Fruit fly (Drosophila melanogaster) whole organism, embryonic: ENCODE data around the gene dpr2.

Source experiments
- Aef1 ChIP-seq: fragments of 200-800 bp; sonication (Bioruptor generic); IDR thresholded peaks from 3 replicates; pipeline ENCODE4 v1.3.6; 2022; ENCODE audit warnings: missing biosample characterization, missing genetic modification characterization
- Atf3 ChIP-seq: fragments of 200-800 bp; sonication (Bioruptor generic); optimal IDR thresholded peaks from 3 replicates; lab custom pipeline; 2016; ENCODE audit warnings: missing biosample characterization, missing genetic modification characterization
- BtbVII ChIP-seq: fragments of 200-800 bp; sonication (Bioruptor generic); optimal IDR thresholded peaks from 3 replicates; lab custom pipeline; 2017; ENCODE audit warnings: missing biosample characterization, mild to moderate bottlenecking, missing genetic modification characterization
- CG10366 ChIP-seq: fragments of 200-800 bp; sonication (Bioruptor generic); IDR thresholded peaks from 2 replicates; pipeline ENCODE4 v1.3.6; 2022; ENCODE audit warnings: missing biosample characterization, missing genetic modification characterization
- CG10959 ChIP-seq: fragments of 200-800 bp; sonication (Bioruptor generic); IDR thresholded peaks from 2 replicates; pipeline ENCODE4 v1.3.6; 2022; ENCODE audit warnings: missing biosample characterization, missing genetic modification characterization
- CG10979 ChIP-seq: fragments of 200-800 bp; sonication (Bioruptor generic); optimal IDR thresholded peaks from 2 replicates; lab custom pipeline; 2018; ENCODE audit warnings: missing biosample characterization, mild to moderate bottlenecking, missing genetic modification characterization, moderate library complexity
- CG11504 ChIP-seq: fragments of 200-800 bp; sonication (Bioruptor generic); optimal IDR thresholded peaks from 3 replicates; lab custom pipeline; 2019; ENCODE audit warnings: missing biosample characterization, mild to moderate bottlenecking, missing genetic modification characterization, moderate library complexity
- CG14710 ChIP-seq: fragments of 200-800 bp; sonication (Bioruptor generic); optimal IDR thresholded peaks from 3 replicates; lab custom pipeline; 2019; ENCODE audit warnings: missing biosample characterization, mild to moderate bottlenecking, missing genetic modification characterization, moderate library complexity
- CG14965 ChIP-seq: fragments of 200-800 bp; sonication (Bioruptor generic); optimal IDR thresholded peaks from 2 replicates; lab custom pipeline; 2016; ENCODE audit warnings: missing biosample characterization, missing genetic modification characterization, borderline replicate concordance
- CG15479 ChIP-seq: fragments of 200-800 bp; sonication (Bioruptor generic); optimal IDR thresholded peaks from 3 replicates; lab custom pipeline; 2019; ENCODE audit warnings: missing biosample characterization, mild to moderate bottlenecking, missing genetic modification characterization, moderate library complexity
- CG16813 ChIP-seq: fragments of 200-800 bp; sonication (Bioruptor generic); IDR thresholded peaks from 3 replicates; pipeline ENCODE4 v1.3.6; 2022; ENCODE audit warnings: missing biosample characterization, missing genetic modification characterization; ENCODE audit not compliant: partially characterized antibody
- CG17385 ChIP-seq: fragments of 200-800 bp; sonication (Bioruptor generic); optimal IDR thresholded peaks from 3 replicates; lab custom pipeline; 2018; ENCODE audit warnings: missing biosample characterization, mild to moderate bottlenecking, missing genetic modification characterization
- CG17612 ChIP-seq: fragments of 200-800 bp; sonication (Bioruptor generic); IDR thresholded peaks from 2 replicates; pipeline ENCODE4 v1.3.6; 2022; ENCODE audit warnings: missing biosample characterization, missing genetic modification characterization
- CG18764 ChIP-seq: fragments of 200-800 bp; sonication (Bioruptor generic); optimal IDR thresholded peaks from 3 replicates; lab custom pipeline; 2016; ENCODE audit warnings: missing biosample characterization, missing genetic modification characterization
- CG30431 ChIP-seq: fragments of 200-800 bp; sonication (Bioruptor generic); optimal IDR thresholded peaks from 2 replicates; lab custom pipeline; 2017; ENCODE audit warnings: missing biosample characterization, missing genetic modification characterization
- CG31224 ChIP-seq: fragments of 200-800 bp; sonication (Bioruptor generic); IDR thresholded peaks from 2 replicates; pipeline ENCODE4 v1.3.6; 2022; ENCODE audit warnings: missing biosample characterization, missing genetic modification characterization
- CG33213 ChIP-seq: fragments of 200-800 bp; sonication (Bioruptor generic); optimal IDR thresholded peaks from 3 replicates; lab custom pipeline; 2016; ENCODE audit warnings: missing biosample characterization, missing genetic modification characterization
- CG42726 ChIP-seq: fragments of 200-800 bp; sonication (Bioruptor generic); IDR thresholded peaks from 2 replicates; pipeline ENCODE4 v1.3.6; 2022; ENCODE audit warnings: missing biosample characterization, missing genetic modification characterization; ENCODE audit not compliant: partially characterized antibody
- CG4282 ChIP-seq: fragments of 200-800 bp; sonication (Bioruptor generic); optimal IDR thresholded peaks from 2 replicates; lab custom pipeline; 2016; ENCODE audit warnings: missing biosample characterization, missing genetic modification characterization
- CG4854 ChIP-seq: fragments of 200-800 bp; sonication (Bioruptor generic); optimal IDR thresholded peaks from 2 replicates; lab custom pipeline; 2016; ENCODE audit warnings: missing biosample characterization, missing genetic modification characterization, inconsistent platforms
- CG7786 ChIP-seq: fragments of 200-800 bp; sonication (Bioruptor generic); optimal IDR thresholded peaks from 2 replicates; lab custom pipeline; 2016; ENCODE audit warnings: missing biosample characterization, missing genetic modification characterization
- CG8089 ChIP-seq: fragments of 200-800 bp; sonication (Bioruptor generic); optimal IDR thresholded peaks from 3 replicates; lab custom pipeline; 2016; ENCODE audit warnings: missing biosample characterization, missing genetic modification characterization
- CG8388 ChIP-seq: fragments of 200-800 bp; sonication (Bioruptor generic); optimal IDR thresholded peaks from 2 replicates; lab custom pipeline; 2019; ENCODE audit warnings: missing biosample characterization, mild to moderate bottlenecking, missing genetic modification characterization, moderate library complexity
- CG9437 ChIP-seq: fragments of 200-800 bp; sonication (Bioruptor generic); optimal IDR thresholded peaks from 2 replicates; lab custom pipeline; 2018; ENCODE audit warnings: missing biosample characterization, mild to moderate bottlenecking, missing genetic modification characterization
- CG9727 ChIP-seq: fragments of 200-800 bp; sonication (Bioruptor generic); optimal IDR thresholded peaks from 3 replicates; lab custom pipeline; 2017; ENCODE audit warnings: missing biosample characterization, mild to moderate bottlenecking, missing genetic modification characterization
- CoRest ChIP-seq: fragments of 200-800 bp; sonication (Bioruptor generic); optimal IDR thresholded peaks from 3 replicates; lab custom pipeline; 2018; ENCODE audit warnings: missing biosample characterization, mild to moderate bottlenecking, missing genetic modification characterization, moderate library complexity
- GATAe ChIP-seq: fragments of 200-800 bp; sonication (Bioruptor generic); conservative IDR thresholded peaks from 2 replicates; pipeline ENCODE4 v1.3.6; 2022; ENCODE audit warnings: missing biosample characterization, missing genetic modification characterization
- Jarid2 ChIP-seq: fragments of 200-800 bp; sonication (Bioruptor generic); optimal IDR thresholded peaks from 3 replicates; lab custom pipeline; 2017; ENCODE audit warnings: mild to moderate bottlenecking, missing biosample characterization, missing genetic modification reagents, missing genetic modification characterization
- MTF-1 ChIP-seq: fragments of 200-800 bp; sonication (Bioruptor generic); optimal IDR thresholded peaks from 2 replicates; lab custom pipeline; 2018; ENCODE audit warnings: missing biosample characterization, mild to moderate bottlenecking, missing genetic modification characterization, borderline replicate concordance
- Opbp ChIP-seq: fragments of 200-800 bp; sonication (Bioruptor generic); IDR thresholded peaks from 3 replicates; pipeline ENCODE4 v1.3.6; 2022; ENCODE audit warnings: missing biosample characterization, missing genetic modification characterization; ENCODE audit not compliant: partially characterized antibody
- PHDP ChIP-seq: fragments of 200-800 bp; sonication (Bioruptor generic); optimal IDR thresholded peaks from 3 replicates; lab custom pipeline; 2018; ENCODE audit warnings: missing biosample characterization, mild to moderate bottlenecking, missing genetic modification characterization, moderate library complexity
- Ptx1 ChIP-seq: fragments of 200-800 bp; sonication (Bioruptor generic); IDR thresholded peaks from 2 replicates; pipeline ENCODE4 v1.3.6; 2022; ENCODE audit warnings: missing biosample characterization, missing genetic modification characterization
- Side ChIP-seq: fragments of 200-800 bp; sonication (Bioruptor generic); optimal IDR thresholded peaks from 2 replicates; lab custom pipeline; 2016; ENCODE audit warnings: missing biosample characterization, missing genetic modification characterization
- ac ChIP-seq: fragments of 200-800 bp; sonication (Bioruptor generic); optimal IDR thresholded peaks from 3 replicates; lab custom pipeline; 2017; ENCODE audit warnings: missing biosample characterization, mild to moderate bottlenecking, missing genetic modification characterization
- btn ChIP-seq: fragments of 200-800 bp; sonication (Bioruptor generic); optimal IDR thresholded peaks from 2 replicates; lab custom pipeline; 2016; ENCODE audit warnings: missing biosample characterization, missing genetic modification characterization
- crc ChIP-seq: fragments of 200-800 bp; sonication (Bioruptor generic); optimal IDR thresholded peaks from 2 replicates; lab custom pipeline; 2016; ENCODE audit warnings: missing biosample characterization, missing genetic modification characterization
- dimm ChIP-seq: fragments of 200-800 bp; sonication (Bioruptor generic); IDR thresholded peaks from 2 replicates; pipeline ENCODE4 v1.3.6; 2022; ENCODE audit warnings: missing biosample characterization, missing genetic modification characterization
- fd96Cb ChIP-seq: fragments of 200-800 bp; sonication (Bioruptor generic); optimal IDR thresholded peaks from 2 replicates; lab custom pipeline; 2018; ENCODE audit warnings: missing biosample characterization, mild to moderate bottlenecking, missing genetic modification characterization, moderate library complexity
- fu2 ChIP-seq: fragments of 200-800 bp; sonication (Bioruptor generic); optimal IDR thresholded peaks from 2 replicates; lab custom pipeline; 2016; ENCODE audit warnings: missing biosample characterization, missing genetic modification characterization
- gce ChIP-seq: fragments of 200-800 bp; sonication (Bioruptor generic); IDR thresholded peaks from 3 replicates; pipeline ENCODE4 v1.3.6; 2022; ENCODE audit warnings: missing biosample characterization, missing genetic modification characterization
- gfzf ChIP-seq: fragments of 200-800 bp; sonication (Bioruptor generic); optimal IDR thresholded peaks from 2 replicates; lab custom pipeline; 2016; ENCODE audit warnings: missing biosample characterization, mild to moderate bottlenecking, missing genetic modification characterization, moderate library complexity
- ind ChIP-seq: fragments of 200-800 bp; sonication (Bioruptor generic); optimal IDR thresholded peaks from 3 replicates; lab custom pipeline; 2016; ENCODE audit warnings: missing biosample characterization, missing genetic modification characterization
- ken ChIP-seq: fragments of 200-800 bp; sonication (Bioruptor generic); IDR thresholded peaks from 3 replicates; pipeline ENCODE4 v1.3.6; 2022; ENCODE audit warnings: missing biosample characterization, missing genetic modification characterization
- odd ChIP-seq: fragments of 200-800 bp; sonication (Bioruptor generic); optimal IDR thresholded peaks from 2 replicates; lab custom pipeline; 2017; ENCODE audit warnings: missing biosample characterization, mild to moderate bottlenecking, missing genetic modification characterization
- row ChIP-seq: fragments of 200-800 bp; sonication (Bioruptor generic); IDR thresholded peaks from 3 replicates; pipeline ENCODE4 v1.3.6; 2022; ENCODE audit warnings: missing biosample characterization, missing genetic modification characterization
- sima ChIP-seq: fragments of 200-800 bp; sonication (Bioruptor generic); optimal IDR thresholded peaks from 2 replicates; lab custom pipeline; 2016; ENCODE audit warnings: missing biosample characterization, missing genetic modification characterization
- stc ChIP-seq: fragments of 200-800 bp; sonication (Bioruptor generic); IDR thresholded peaks from 2 replicates; pipeline ENCODE4 v1.3.6; 2022; ENCODE audit warnings: missing biosample characterization, missing genetic modification characterization
- trh ChIP-seq: fragments of 200-800 bp; sonication (Bioruptor generic); optimal IDR thresholded peaks from 2 replicates; lab custom pipeline; 2016; ENCODE audit warnings: missing biosample characterization, missing genetic modification characterization
- tx ChIP-seq: fragments of 200-800 bp; sonication (Bioruptor generic); optimal IDR thresholded peaks from 2 replicates; lab custom pipeline; 2016; ENCODE audit warnings: missing biosample characterization, missing genetic modification characterization

dpr2 gene

DNA sequence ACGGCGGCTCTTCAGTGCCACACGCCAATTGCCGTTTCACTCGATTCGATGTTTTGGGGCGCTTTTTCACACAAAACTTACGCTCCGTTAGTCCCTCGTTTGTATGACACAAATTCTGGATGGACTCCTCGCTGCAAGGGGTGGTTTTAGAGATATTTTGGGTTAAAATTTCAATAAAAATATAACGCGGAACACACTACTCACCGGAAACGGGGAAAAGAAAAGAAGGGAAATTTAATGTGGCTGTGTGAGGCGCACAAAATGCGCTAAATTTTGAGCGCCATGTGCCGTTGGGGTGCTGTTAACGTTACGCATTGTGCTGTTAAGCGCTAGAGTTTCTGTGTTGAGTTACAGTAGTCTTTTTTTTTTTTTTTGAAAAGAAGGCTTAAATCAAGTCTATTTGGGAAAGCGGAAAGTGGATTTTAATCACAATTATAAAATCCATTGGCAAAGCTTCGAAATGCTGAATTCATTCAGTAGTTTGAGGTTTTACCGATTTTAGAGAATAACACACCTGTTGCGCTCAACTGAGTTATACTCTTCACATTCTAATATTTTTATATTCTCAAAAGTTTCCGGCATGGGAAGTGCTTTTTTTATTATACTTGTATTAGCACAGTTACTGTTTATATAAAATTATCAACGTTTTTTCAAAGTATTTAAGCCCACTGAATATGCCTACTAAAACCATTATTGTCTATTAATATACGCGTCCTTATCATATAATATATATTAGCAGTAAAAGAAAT, 40.1 kb upstream of the dpr2 start, which contains the start of gene RpL9 (continued):
- TF ChIP-seq MTF-1 (GFP tag; lab: Kevin White, UChicago): peak; percentile 92
- no peak for TF ChIP-seq CG10366 (GFP tag; lab: Robert Waterston, UW)
- peak; percentile 34 for TF ChIP-seq CG18764 (GFP tag; lab: Kevin White, UChicago)
- TF ChIP-seq CG17612 (GFP tag; lab: Robert Waterston, UW): no peak
- no peak for TF ChIP-seq CoRest (tag; lab: Kevin White, UChicago)
- TF ChIP-seq CG33213 (GFP tag; lab: Kevin White, UChicago): peak; percentile 75
- no peak for TF ChIP-seq Aef1
- TF ChIP-seq ken (GFP tag; lab: Robert Waterston, UW): peak; percentile 76; the same call in 1 of the 3 replicates
- no peak for TF ChIP-seq fu2
- peak; percentile 42; the same call in 2 of the 3 replicates for TF ChIP-seq row (GFP tag; lab: Robert Waterston, UW)
- TF ChIP-seq Jarid2: no peak
- TF ChIP-seq CG17385 (GFP tag; lab: Kevin White, UChicago): peak; percentile 82
- TF ChIP-seq Opbp: no peak
- TF ChIP-seq CG7786: no peak
- TF ChIP-seq CG15479 (GFP tag; lab: Kevin White, UChicago): no peak
- no peak for TF ChIP-seq CG11504 (tag; lab: Kevin White, UChicago)
- TF ChIP-seq CG14710: peak; percentile 56
- TF ChIP-seq CG30431 (GFP tag; lab: Kevin White, UChicago): no peak
- TF ChIP-seq CG4854: peak; percentile 6
- TF ChIP-seq odd (GFP tag; lab: Kevin White, UChicago): peak; percentile 87
- no peak for TF ChIP-seq CG42726 (GFP tag; lab: Robert Waterston, UW)
- peak; percentile 72 for TF ChIP-seq gfzf (GFP tag; lab: Kevin White, UChicago)
- TF ChIP-seq CG31224: peak; percentile 49; the same call in 1 of the 2 replicates
- no peak for TF ChIP-seq CG4282 (GFP tag; lab: Kevin White, UChicago)
- TF ChIP-seq ind (GFP tag; lab: Kevin White, UChicago): peak; percentile 11
- TF ChIP-seq trh (GFP tag; lab: Kevin White, UChicago): peak; percentile 37
- peak; percentile 41 for TF ChIP-seq btn (GFP tag; lab: Kevin White, UChicago)
- TF ChIP-seq stc (GFP tag; lab: Robert Waterston, UW): peak; percentile 67
- no peak; the same call in 1 of the 2 replicates for TF ChIP-seq CG10959
- peak; percentile 9 for TF ChIP-seq sima (GFP tag; lab: Kevin White, UChicago)
- peak; percentile 60 for TF ChIP-seq CG8089 (GFP tag; lab: Kevin White, UChicago)
- peak; percentile 28 for TF ChIP-seq crc (GFP tag; lab: Kevin White, UChicago)
- peak; percentile 70 for TF ChIP-seq ac (GFP tag; lab: Kevin White, UChicago)
- TF ChIP-seq CG9437 (GFP tag; lab: Kevin White, UChicago): peak; percentile 69
- peak; percentile 90 for TF ChIP-seq BtbVII
- TF ChIP-seq Side (GFP tag; lab: Kevin White, UChicago): peak; percentile 82
- no peak for TF ChIP-seq dimm (GFP tag; lab: Robert Waterston, UW)
- TF ChIP-seq GATAe (GFP tag; lab: Robert Waterston, UW): no peak
- TF ChIP-seq CG14965 (GFP tag; lab: Kevin White, UChicago): no peak
- no peak for TF ChIP-seq CG16813
- no peak for TF ChIP-seq Ptx1
- TF ChIP-seq Atf3 (GFP tag; lab: Kevin White, UChicago): peak; percentile 15
- TF ChIP-seq tx: no peak
- TF ChIP-seq CG9727 (GFP tag; lab: Kevin White, UChicago): peak; percentile 82
- TF ChIP-seq CG8388: peak; percentile 65
- peak; percentile 49 for TF ChIP-seq CG10979 (tag; lab: Kevin White, UChicago)
- peak; percentile 81; the same call in 2 of the 3 replicates for TF ChIP-seq gce (GFP tag; lab: Robert Waterston, UW)
- TF ChIP-seq PHDP (tag; lab: Kevin White, UChicago): peak; percentile 82
- TF ChIP-seq fd96Cb (tag; lab: Kevin White, UChicago): no peak
